Worm (Caenorhabditis elegans): Measurements from ENCODE around the gene T27E4.1.

The T27E4.1 gene

ce11 chrV:9109281-9109680, 17.1 kb downstream of the T27E4.1 start, which contains the start of gene pqn-31:
Gene pqn-31 (plus strand): TSS chrV:9109581.
- no peak for TF ChIP-seq tbx-37 (GFP tag; conservative IDR thresholded peaks at IDR 0.05)
- TF ChIP-seq B0310.2 (tag; optimal IDR thresholded peaks at IDR 0.05), result no peak
- no peak for TF ChIP-seq aly-1 (tag; optimal IDR thresholded peaks at IDR 0.05)
- no peak for TF ChIP-seq F13C5.2 (tag; optimal IDR thresholded peaks at IDR 0.05)
- TF ChIP-seq ceh-36 (tag; optimal IDR thresholded peaks at IDR 0.05), result no peak
- no peak for TF ChIP-seq ama-1 (optimal IDR thresholded peaks at IDR 0.05)
- TF ChIP-seq scrt-1 (GFP tag; IDR thresholded peaks at IDR 0.05), result no peak
- no peak for TF ChIP-seq hmg-4 (GFP tag; optimal IDR thresholded peaks at IDR 0.05)
- no peak for TF ChIP-seq tbx-11 (GFP tag; IDR thresholded peaks at IDR 0.05)
- TF ChIP-seq hmbx-1 (tag; optimal IDR thresholded peaks at IDR 0.05), result no peak
- no peak for TF ChIP-seq flt-1 (GFP tag; IDR thresholded peaks at IDR 0.05)
- no peak for TF ChIP-seq tra-4 (tag; optimal IDR thresholded peaks at IDR 0.05)
- no peak for TF ChIP-seq sea-1 (GFP tag; conservative IDR thresholded peaks at IDR 0.05)
- TF ChIP-seq ceh-13 (GFP tag; optimal IDR thresholded peaks at IDR 0.05), result no peak
- no peak for TF ChIP-seq ets-7 (tag; optimal IDR thresholded peaks at IDR 0.05)
- TF ChIP-seq hnd-1 (tag; optimal IDR thresholded peaks at IDR 0.05), result no peak
- no peak for TF ChIP-seq pes-1 (GFP tag; IDR thresholded peaks at IDR 0.05)

DNA sequence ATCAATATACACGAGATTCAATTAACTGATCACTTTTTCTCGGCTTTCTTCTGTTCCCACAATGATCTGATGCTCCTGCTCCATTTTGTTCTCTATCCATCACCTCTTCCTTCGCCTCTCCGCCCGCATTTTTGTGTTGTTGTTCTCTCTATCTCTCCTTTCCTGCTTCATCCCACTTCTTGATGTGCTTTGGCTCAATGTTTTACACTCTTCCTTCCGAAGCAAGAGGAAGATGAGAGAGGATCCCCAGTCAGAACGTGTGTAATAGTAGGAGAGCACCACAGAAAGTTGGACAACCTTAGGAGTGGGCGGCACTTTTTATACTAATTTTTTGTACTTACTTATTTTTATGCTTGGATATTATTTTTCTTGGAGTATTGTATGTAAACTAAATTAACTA, 19.8 kb downstream of the T27E4.1 start:
- TF ChIP-seq hnd-1 (tag; optimal IDR thresholded peaks at IDR 0.05), result no peak

ce11 chrV:9112467-9112866, 20.3 kb downstream of the T27E4.1 start, which contains the start of gene F21C10.7:
Gene F21C10.7 (plus strand): TSS chrV:9112767.
- TF ChIP-seq ama-1 (optimal IDR thresholded peaks at IDR 0.05), result no peak

ce11 chrV:9122004-9122403, 29.9 kb downstream of the T27E4.1 start, which contains the start of gene F21C10.13:
Gene F21C10.13 (plus strand): TSS chrV:9122304.
- TF ChIP-seq tbx-11 (GFP tag; IDR thresholded peaks at IDR 0.05) (no peak), aly-1 (tag; optimal IDR thresholded peaks at IDR 0.05) (no peak), tbx-37 (GFP tag; conservative IDR thresholded peaks at IDR 0.05) (no peak), tra-4 (tag; optimal IDR thresholded peaks at IDR 0.05) (no peak), ceh-13 (GFP tag; optimal IDR thresholded peaks at IDR 0.05) (no peak), ceh-36 (tag; optimal IDR thresholded peaks at IDR 0.05) (no peak), hnd-1 (tag; optimal IDR thresholded peaks at IDR 0.05) (no peak), B0310.2 (tag; optimal IDR thresholded peaks at IDR 0.05) (no peak)

DNA sequence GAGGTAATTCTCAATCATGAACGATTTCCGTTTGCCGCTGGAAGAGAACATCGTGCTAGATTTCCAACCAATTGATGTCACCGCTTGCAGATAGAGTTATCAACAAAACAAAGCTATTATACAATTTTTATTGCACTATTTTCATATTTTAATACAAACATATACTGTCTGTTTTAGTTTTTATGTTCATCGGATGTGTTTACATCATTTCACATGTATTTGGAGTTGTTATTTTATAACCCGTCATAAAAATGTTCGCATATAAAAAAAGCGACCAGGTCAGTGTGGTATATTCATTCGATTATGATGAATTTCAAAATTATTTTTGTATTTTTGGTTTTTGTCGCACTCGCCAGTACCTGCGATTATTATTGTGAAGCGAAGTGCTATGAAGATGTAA, 31.0 kb downstream of the T27E4.1 start, which contains the start of gene F21C10.11:
Gene F21C10.11, plus strand, starts transcription at position 301 of the 400 bp plus-strand sequence.
- TF ChIP-seq ama-1 (optimal IDR thresholded peaks at IDR 0.05) (no peak), tra-4 (tag; optimal IDR thresholded peaks at IDR 0.05) (no peak), hmg-4 (GFP tag; optimal IDR thresholded peaks at IDR 0.05) (no peak), ceh-13 (GFP tag; optimal IDR thresholded peaks at IDR 0.05) (no peak), scrt-1 (GFP tag; IDR thresholded peaks at IDR 0.05) (no peak), ets-7 (tag; optimal IDR thresholded peaks at IDR 0.05) (no peak), hnd-1 (tag; optimal IDR thresholded peaks at IDR 0.05) (no peak), hmbx-1 (tag; optimal IDR thresholded peaks at IDR 0.05) (no peak), tbx-37 (GFP tag; conservative IDR thresholded peaks at IDR 0.05) (no peak), pes-1 (GFP tag; IDR thresholded peaks at IDR 0.05) (no peak), aly-1 (tag; optimal IDR thresholded peaks at IDR 0.05) (no peak), B0310.2 (tag; optimal IDR thresholded peaks at IDR 0.05) (no peak), flt-1 (GFP tag; IDR thresholded peaks at IDR 0.05) (no peak), tbx-11 (GFP tag; IDR thresholded peaks at IDR 0.05) (no peak), F13C5.2 (tag; optimal IDR thresholded peaks at IDR 0.05) (no peak)

- TF ChIP-seq B0310.2 (tag; optimal IDR thresholded peaks at IDR 0.05) (no peak), ets-7 (tag; optimal IDR thresholded peaks at IDR 0.05) (no peak)
These were observed 32.0 kb downstream of the T27E4.1 start, which contains the start of gene F21C10.6 for ce11 chrV:9124180-9124579. Gene F21C10.6 (plus strand): TSS chrV:9124480.

- TF ChIP-seq F13C5.2 (tag; optimal IDR thresholded peaks at IDR 0.05) (no peak), pes-1 (GFP tag; IDR thresholded peaks at IDR 0.05) (no peak), B0310.2 (tag; optimal IDR thresholded peaks at IDR 0.05) (no peak), hnd-1 (tag; optimal IDR thresholded peaks at IDR 0.05) (no peak), ceh-36 (tag; optimal IDR thresholded peaks at IDR 0.05) (no peak), tbx-37 (GFP tag; conservative IDR thresholded peaks at IDR 0.05) (no peak), hmg-4 (GFP tag; optimal IDR thresholded peaks at IDR 0.05) (no peak), aly-1 (tag; optimal IDR thresholded peaks at IDR 0.05) (no peak), tbx-11 (GFP tag; IDR thresholded peaks at IDR 0.05) (no peak), ceh-13 (GFP tag; optimal IDR thresholded peaks at IDR 0.05) (no peak), sea-1 (GFP tag; conservative IDR thresholded peaks at IDR 0.05) (no peak), tra-4 (tag; optimal IDR thresholded peaks at IDR 0.05) (no peak)
These were observed 33.2 kb downstream of the T27E4.1 start, which contains the start of gene F21C10.5 for ce11 chrV:9125345-9125744. Gene F21C10.5 (plus strand): TSS chrV:9125645.

DNA sequence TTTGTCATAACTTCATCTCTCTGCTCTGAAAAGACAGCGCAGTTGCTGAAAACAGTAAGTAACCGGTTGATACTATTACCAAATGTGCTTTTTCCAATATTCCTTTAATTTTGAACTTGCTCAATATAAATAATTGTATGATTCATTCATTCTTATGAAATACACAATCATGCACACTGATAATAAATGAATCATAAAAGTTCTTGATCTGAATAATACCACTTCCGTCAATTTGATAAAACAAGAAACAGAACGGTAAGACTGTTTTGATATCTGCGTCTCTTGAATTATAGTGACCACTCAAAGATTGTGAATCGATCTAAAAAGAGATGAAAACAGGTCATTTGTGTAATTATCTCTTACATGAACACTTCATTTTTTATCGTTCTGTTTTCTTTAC, 34.2 kb downstream of the T27E4.1 start, which contains the start of gene F21C10.4:
Gene F21C10.4, plus strand, starts transcription at position 301 of the 400 bp plus-strand sequence.
- TF ChIP-seq hnd-1 (tag; optimal IDR thresholded peaks at IDR 0.05), result no peak
- TF ChIP-seq hmg-4 (GFP tag; optimal IDR thresholded peaks at IDR 0.05), result no peak
- no peak for TF ChIP-seq scrt-1 (GFP tag; IDR thresholded peaks at IDR 0.05)
- TF ChIP-seq B0310.2 (tag; optimal IDR thresholded peaks at IDR 0.05), result no peak
- no peak for TF ChIP-seq tra-4 (tag; optimal IDR thresholded peaks at IDR 0.05)
- TF ChIP-seq ceh-36 (tag; optimal IDR thresholded peaks at IDR 0.05), result no peak
- no peak for TF ChIP-seq ceh-13 (GFP tag; optimal IDR thresholded peaks at IDR 0.05)
- TF ChIP-seq tbx-11 (GFP tag; IDR thresholded peaks at IDR 0.05), result no peak
- no peak for TF ChIP-seq tbx-37 (GFP tag; conservative IDR thresholded peaks at IDR 0.05)
- no peak for TF ChIP-seq hmbx-1 (tag; optimal IDR thresholded peaks at IDR 0.05)
- TF ChIP-seq flt-1 (GFP tag; IDR thresholded peaks at IDR 0.05), result no peak
- no peak for TF ChIP-seq ama-1 (optimal IDR thresholded peaks at IDR 0.05)
- no peak for TF ChIP-seq ets-7 (tag; optimal IDR thresholded peaks at IDR 0.05)
- TF ChIP-seq sea-1 (GFP tag; conservative IDR thresholded peaks at IDR 0.05), result no peak
- TF ChIP-seq pes-1 (GFP tag; IDR thresholded peaks at IDR 0.05), result no peak
- no peak for TF ChIP-seq F13C5.2 (tag; optimal IDR thresholded peaks at IDR 0.05)
- TF ChIP-seq aly-1 (tag; optimal IDR thresholded peaks at IDR 0.05), result no peak

All from whole organism, early embryonic.